Worm (Caenorhabditis elegans): Measurements from ENCODE around the gene ztf-17.

Gene ztf-17

ce11 chrII:7835314-7835713 is 34.6 kb downstream of the ztf-17 start, which contains the start of gene cex-2:
Gene cex-2, minus strand, starts transcription at chrII:7835414.
- no peak for TF ChIP-seq lin-15B (tag; optimal IDR thresholded peaks at IDR 0.05)

ce11 chrII:7832054-7832453 is 37.9 kb downstream of the ztf-17 start, which contains the start of gene T09A5.14:
Gene T09A5.14, plus strand, starts transcription at chrII:7832354.
- TF ChIP-seq mep-1 (tag; optimal IDR thresholded peaks at IDR 0.05): no peak
- no peak for TF ChIP-seq zfp-3 (GFP tag; conservative IDR thresholded peaks at IDR 0.05)
- TF ChIP-seq snpc-1.2 (GFP tag; IDR thresholded peaks at IDR 0.05): no peak
- TF ChIP-seq ceh-20 (GFP tag; IDR thresholded peaks at IDR 0.05): no peak
- TF ChIP-seq lin-38 (GFP tag; IDR thresholded peaks at IDR 0.05): no peak
- no peak for TF ChIP-seq dpl-1 (GFP tag; optimal IDR thresholded peaks at IDR 0.05)
- no peak for TF ChIP-seq ZK546.5 (tag; optimal IDR thresholded peaks at IDR 0.05)
- no peak for TF ChIP-seq hlh-11 (tag; optimal IDR thresholded peaks at IDR 0.05)
- no peak for TF ChIP-seq nhr-111 (GFP tag; optimal IDR thresholded peaks at IDR 0.05)
- TF ChIP-seq lir-3 (tag; optimal IDR thresholded peaks at IDR 0.05): no peak
- no peak for TF ChIP-seq egl-27 (tag; optimal IDR thresholded peaks at IDR 0.05)
- TF ChIP-seq skn-1 (tag; optimal IDR thresholded peaks at IDR 0.05): no peak
- no peak for TF ChIP-seq spr-3 (GFP tag; optimal IDR thresholded peaks at IDR 0.05)
- no peak for TF ChIP-seq mdl-1 (tag; optimal IDR thresholded peaks at IDR 0.05)
- no peak for TF ChIP-seq saeg-2 (GFP tag; IDR thresholded peaks at IDR 0.05)
- no peak for TF ChIP-seq ztf-7 (tag; optimal IDR thresholded peaks at IDR 0.05)
- TF ChIP-seq Y75B8A.6 (GFP tag; IDR thresholded peaks at IDR 0.05): no peak

ce11 chrII:7829616-7830015 is 40.3 kb downstream of the ztf-17 start:
- TF ChIP-seq unc-62 (GFP tag; optimal IDR thresholded peaks at IDR 0.05 in 1 of 2): peak in 1 of 2 experiments; percentile 92
- no peak for TF ChIP-seq unc-62 (tag; optimal IDR thresholded peaks at IDR 0.05)
- TF ChIP-seq ceh-20 (GFP tag; IDR thresholded peaks at IDR 0.05): no peak
- TF ChIP-seq daf-16 (GFP tag; optimal IDR thresholded peaks at IDR 0.05): no peak
- TF ChIP-seq daf-16 (tag; optimal IDR thresholded peaks at IDR 0.05): no peak
- TF ChIP-seq arid-1 (GFP tag; conservative IDR thresholded peaks at IDR 0.05): no peak

ce11 chrII:7827883-7828282 is 42.1 kb downstream of the ztf-17 start:
- TF ChIP-seq aha-1 (tag) (peak; percentile 66), unc-62 (GFP tag; optimal IDR thresholded peaks at IDR 0.05 in 1 of 2) (peak in 1 of 2 experiments; percentile 89), unc-62 (tag; optimal IDR thresholded peaks at IDR 0.05) (no peak), nhr-111 (GFP tag; optimal IDR thresholded peaks at IDR 0.05) (no peak)

- TF ChIP-seq aha-1 (tag) (peak; percentile 4), nhr-10 (tag; optimal IDR thresholded peaks at IDR 0.05) (no peak)
These were observed 44.9 kb downstream of the ztf-17 start, which contains the start of gene srw-62 for ce11 chrII:7825107-7825506. Gene srw-62, plus strand, starts transcription at chrII:7825407.

ce11 chrII:7822454-7822853 is 47.5 kb downstream of the ztf-17 start, which contains the start of gene irld-47:
Gene irld-47, minus strand, starts transcription at chrII:7822554.
- TF ChIP-seq mdl-1 (tag; optimal IDR thresholded peaks at IDR 0.05) (no peak), nhr-41 (GFP tag; IDR thresholded peaks at IDR 0.05) (no peak)

- TF ChIP-seq pha-4 (GFP tag; IDR thresholded peaks at IDR 0.05): no peak
- no peak for TF ChIP-seq pha-4 (tag; optimal IDR thresholded peaks at IDR 0.05)
- TF ChIP-seq unc-62 (GFP tag; optimal IDR thresholded peaks at IDR 0.05 in 1 of 2): peak in 1 of 2 experiments; percentile 75
- TF ChIP-seq unc-62 (tag; optimal IDR thresholded peaks at IDR 0.05): no peak
- no peak for TF ChIP-seq daf-19 (GFP tag; conservative IDR thresholded peaks at IDR 0.05)
These were observed 50.6 kb downstream of the ztf-17 start for ce11 chrII:7819359-7819758.
